Fruit fly (Drosophila melanogaster) whole organism, embryonic: Measurements from ENCODE around the gene Pif1A.

ENCODE experiments used
- CG10209 ChIP-seq: fragments of 200-800 bp; sonication (Bioruptor generic); optimal IDR thresholded peaks from 3 replicates; lab custom pipeline; 2017; ENCODE audit warnings: missing biosample characterization, mild to moderate bottlenecking, missing genetic modification characterization, missing genetic modification reagents
- CG1024 ChIP-seq: fragments of 200-800 bp; sonication (Bioruptor generic); IDR thresholded peaks from 2 replicates; pipeline ENCODE4 v1.3.6; 2022; ENCODE audit warnings: missing biosample characterization, missing genetic modification characterization
- CG10267 ChIP-seq: fragments of 200-800 bp; sonication (Bioruptor generic); optimal IDR thresholded peaks from 2 replicates; lab custom pipeline; 2018; ENCODE audit warnings: missing biosample characterization, mild to moderate bottlenecking, missing genetic modification characterization, moderate library complexity
- CG10654 ChIP-seq: fragments of 200-800 bp; sonication (Bioruptor generic); optimal IDR thresholded peaks from 2 replicates; lab custom pipeline; 2016; ENCODE audit warnings: missing biosample characterization, missing genetic modification characterization
- CG11093 ChIP-seq: fragments of 200-800 bp; sonication (Bioruptor generic); IDR thresholded peaks from 3 replicates; pipeline ENCODE4 v1.3.6; 2022; ENCODE audit warnings: missing biosample characterization, missing genetic modification characterization
- CG12391 ChIP-seq: fragments of 200-800 bp; sonication (Bioruptor generic); optimal IDR thresholded peaks from 3 replicates; lab custom pipeline; 2018; ENCODE audit warnings: missing biosample characterization, mild to moderate bottlenecking, missing genetic modification characterization, moderate library complexity
- CG13123 ChIP-seq: fragments of 200-800 bp; sonication (Bioruptor generic); optimal IDR thresholded peaks from 2 replicates; lab custom pipeline; 2016; ENCODE audit warnings: missing biosample characterization, missing genetic modification characterization
- CG16815 ChIP-seq: fragments of 200-800 bp; sonication (Bioruptor generic); optimal IDR thresholded peaks from 3 replicates; lab custom pipeline; 2017; ENCODE audit warnings: missing biosample characterization, mild to moderate bottlenecking, missing genetic modification characterization
- CG17186 ChIP-seq: fragments of 200-800 bp; sonication (Bioruptor generic); optimal IDR thresholded peaks from 3 replicates; lab custom pipeline; 2017; ENCODE audit warnings: missing biosample characterization, missing genetic modification reagents, missing genetic modification characterization
- CG1792 ChIP-seq: fragments of 200-800 bp; sonication (Bioruptor generic); optimal IDR thresholded peaks from 2 replicates; lab custom pipeline; 2016; ENCODE audit warnings: missing biosample characterization, missing genetic modification characterization
- CG18011 ChIP-seq: fragments of 200-800 bp; sonication (Bioruptor generic); optimal IDR thresholded peaks from 2 replicates; lab custom pipeline; 2017; ENCODE audit warnings: missing biosample characterization, missing genetic modification characterization, mild to moderate bottlenecking, moderate library complexity, missing genotype
- CG1832 ChIP-seq: fragments of 200-800 bp; sonication (Bioruptor generic); optimal IDR thresholded peaks from 2 replicates; lab custom pipeline; 2017; ENCODE audit warnings: missing biosample characterization, mild to moderate bottlenecking, missing genetic modification characterization, inconsistent platforms
- CG2202 ChIP-seq: fragments of 200-800 bp; sonication (Bioruptor generic); optimal IDR thresholded peaks from 2 replicates; lab custom pipeline; 2018; ENCODE audit warnings: missing biosample characterization, mild to moderate bottlenecking, missing genetic modification characterization
- CG2712 ChIP-seq: fragments of 200-800 bp; optimal IDR thresholded peaks from 3 replicates; lab custom pipeline; 2019; ENCODE audit warnings: missing biosample characterization, mild to moderate bottlenecking, missing genetic modification characterization, moderate library complexity
- CG2875 ChIP-seq: fragments of 200-800 bp; sonication (Bioruptor generic); optimal IDR thresholded peaks from 2 replicates; lab custom pipeline; 2017; ENCODE audit warnings: missing biosample characterization, mild to moderate bottlenecking, missing genetic modification characterization, missing genetic modification reagents
- CG30020 ChIP-seq: fragments of 200-800 bp; optimal IDR thresholded peaks from 2 replicates; lab custom pipeline; 2019; ENCODE audit warnings: missing biosample characterization, mild to moderate bottlenecking, missing genetic modification characterization, moderate library complexity
- CG3065 ChIP-seq: fragments of 200-800 bp; sonication (Bioruptor generic); optimal IDR thresholded peaks from 2 replicates; lab custom pipeline; 2016; ENCODE audit warnings: missing biosample characterization, missing genetic modification characterization
- CG6854 ChIP-seq: fragments of 200-800 bp; sonication (Bioruptor generic); optimal IDR thresholded peaks from 3 replicates; lab custom pipeline; 2017; ENCODE audit warnings: missing biosample characterization, mild to moderate bottlenecking, missing genetic modification characterization
- CG8281 ChIP-seq: fragments of 200-800 bp; sonication (Bioruptor generic); optimal IDR thresholded peaks from 2 replicates; lab custom pipeline; 2018; ENCODE audit warnings: missing biosample characterization, mild to moderate bottlenecking, missing genetic modification characterization, moderate library complexity
- Ets65A ChIP-seq: fragments of 200-800 bp; sonication (Bioruptor generic); peaks from one replicate; lab custom pipeline; 2016; ENCODE audit warnings: missing biosample characterization, missing genetic modification characterization
- H2.0 ChIP-seq: fragments of 200-800 bp; sonication (Bioruptor generic); IDR thresholded peaks from 2 replicates; pipeline ENCODE4 v1.3.6; 2022; ENCODE audit warnings: missing biosample characterization, missing genetic modification characterization
- HLH54F ChIP-seq: fragments of 200-800 bp; sonication (Bioruptor generic); optimal IDR thresholded peaks from 3 replicates; lab custom pipeline; 2016; ENCODE audit warnings: missing biosample characterization, missing genetic modification characterization
- Hmx ChIP-seq: fragments of 200-800 bp; sonication (Bioruptor generic); optimal IDR thresholded peaks from 2 replicates; lab custom pipeline; 2016; ENCODE audit warnings: missing biosample characterization, missing genetic modification characterization
- Kr ChIP-seq: fragments of 200-800 bp; sonication (Bioruptor generic); optimal IDR thresholded peaks from 2 replicates; lab custom pipeline; 2017; ENCODE audit warnings: missing biosample characterization, mild to moderate bottlenecking, missing genetic modification characterization
- Med ChIP-seq: fragments of 200-800 bp; sonication (Bioruptor generic); peaks from one replicate; lab custom pipeline; 2016; ENCODE audit warnings: missing biosample characterization, missing genetic modification characterization, mild to moderate bottlenecking, inconsistent platforms, moderate library complexity
- Mes4 ChIP-seq: fragments of 200-800 bp; sonication (Bioruptor generic); optimal IDR thresholded peaks from 2 replicates; lab custom pipeline; 2016; ENCODE audit warnings: missing biosample characterization, missing genetic modification characterization
- Nf-YB ChIP-seq: fragments of 200-800 bp; sonication (Bioruptor generic); optimal IDR thresholded peaks from 3 replicates; lab custom pipeline; 2019; ENCODE audit warnings: missing biosample characterization, mild to moderate bottlenecking, missing genetic modification characterization, moderate library complexity
- Oli ChIP-seq: fragments of 200-800 bp; sonication (Bioruptor generic); optimal IDR thresholded peaks from 2 replicates; lab custom pipeline; 2018; ENCODE audit warnings: missing biosample characterization, mild to moderate bottlenecking, missing genetic modification characterization, moderate library complexity
- Pdp1 ChIP-seq, 2 experiments: fragments of 200-800 bp; sonication (Bioruptor generic); optimal IDR thresholded peaks; 3 replicates each; lab custom pipeline; 2016; ENCODE audit warnings: missing biosample characterization in 2 of 2, missing genetic modification characterization in 2 of 2, mild to moderate bottlenecking in 1 of 2, moderate library complexity in 1 of 2
- Rx ChIP-seq: fragments of 200-800 bp; sonication (Bioruptor generic); IDR thresholded peaks from 2 replicates; pipeline ENCODE4 v1.3.6; 2022; ENCODE audit warnings: missing biosample characterization, missing genetic modification characterization
- Sox102F ChIP-seq: fragments of 200-800 bp; sonication (Bioruptor generic); optimal IDR thresholded peaks from 2 replicates; lab custom pipeline; 2018; ENCODE audit warnings: missing biosample characterization, mild to moderate bottlenecking, missing genetic modification characterization, moderate library complexity
- Spps ChIP-seq: fragments of 200-800 bp; sonication (Bioruptor generic); optimal IDR thresholded peaks from 2 replicates; lab custom pipeline; 2018; ENCODE audit warnings: missing biosample characterization, mild to moderate bottlenecking, missing genetic modification characterization
- az2 ChIP-seq: fragments of 200-800 bp; sonication (Bioruptor generic); optimal IDR thresholded peaks from 3 replicates; lab custom pipeline; 2016; ENCODE audit warnings: missing biosample characterization, missing genetic modification characterization
- cad ChIP-seq: fragments of >200 bp; optimal IDR thresholded peaks from 2 replicates; lab custom pipeline; 2017; ENCODE audit warnings: missing biosample characterization, missing genetic modification characterization
- caup ChIP-seq: fragments of 200-800 bp; sonication (Bioruptor generic); optimal IDR thresholded peaks from 3 replicates; lab custom pipeline; 2017; ENCODE audit warnings: missing biosample characterization, mild to moderate bottlenecking, missing genetic modification characterization, moderate library complexity; ENCODE audit not compliant: severe bottlenecking
- crc ChIP-seq: fragments of 200-800 bp; sonication (Bioruptor generic); optimal IDR thresholded peaks from 2 replicates; lab custom pipeline; 2016; ENCODE audit warnings: missing biosample characterization, missing genetic modification characterization
- dm ChIP-seq: fragments of 200-800 bp; sonication (Bioruptor generic); optimal IDR thresholded peaks from 3 replicates; lab custom pipeline; 2016; ENCODE audit warnings: missing biosample characterization, missing genetic modification characterization
- en ChIP-seq: fragments of 200-800 bp; sonication (Bioruptor generic); optimal IDR thresholded peaks from 2 replicates; lab custom pipeline; 2016; ENCODE audit warnings: missing biosample characterization, missing genetic modification characterization
- eve ChIP-seq, 2 experiments: fragments of >200 bp; optimal IDR thresholded peaks; 2 replicates each; lab custom pipeline; 2017; ENCODE audit warnings: missing biosample characterization in 2 of 2, missing genetic modification characterization in 2 of 2
- ftz-f1 ChIP-seq: fragments of 200-800 bp; sonication (Bioruptor generic); optimal IDR thresholded peaks from 2 replicates; lab custom pipeline; 2016; ENCODE audit warnings: missing biosample characterization, missing genetic modification characterization
- inv ChIP-seq: fragments of 200-800 bp; sonication (Bioruptor generic); IDR thresholded peaks from 2 replicates; pipeline ENCODE4 v1.3.6; 2022; ENCODE audit warnings: missing biosample characterization, missing genetic modification characterization; ENCODE audit not compliant: partially characterized antibody
- lilli ChIP-seq: fragments of 200-800 bp; sonication (Bioruptor generic); optimal IDR thresholded peaks from 3 replicates; lab custom pipeline; 2016; ENCODE audit warnings: missing biosample characterization, missing genetic modification characterization
- nom ChIP-seq: fragments of 200-800 bp; sonication (Bioruptor generic); optimal IDR thresholded peaks from 2 replicates; lab custom pipeline; 2017; ENCODE audit warnings: missing biosample characterization, missing genetic modification characterization, mild to moderate bottlenecking, moderate library complexity, missing genetic modification reagents
- p53 ChIP-seq: fragments of 200-800 bp; sonication (Bioruptor generic); optimal IDR thresholded peaks from 2 replicates; lab custom pipeline; 2016; ENCODE audit warnings: missing biosample characterization, missing genetic modification characterization
- sima ChIP-seq: fragments of 200-800 bp; sonication (Bioruptor generic); optimal IDR thresholded peaks from 2 replicates; lab custom pipeline; 2016; ENCODE audit warnings: missing biosample characterization, missing genetic modification characterization
- tin ChIP-seq: fragments of 200-800 bp; sonication (Bioruptor generic); optimal IDR thresholded peaks from 3 replicates; lab custom pipeline; 2016; ENCODE audit warnings: missing biosample characterization, missing genetic modification characterization
- toy ChIP-seq: fragments of 200-800 bp; sonication (Bioruptor generic); IDR thresholded peaks from 2 replicates; pipeline ENCODE4 v1.3.6; 2022; ENCODE audit warnings: missing biosample characterization, missing genetic modification characterization
- twi ChIP-seq: fragments of 200-800 bp; optimal IDR thresholded peaks from 2 replicates; lab custom pipeline; 2019; ENCODE audit warnings: missing biosample characterization, mild to moderate bottlenecking, missing genetic modification characterization, moderate library complexity
- vfl ChIP-seq: fragments of 200-800 bp; sonication (Bioruptor generic); optimal IDR thresholded peaks from 2 replicates; lab custom pipeline; 2016; ENCODE audit warnings: missing biosample characterization, missing genetic modification characterization

The Pif1A gene

dm6 chr3R:8849373-8850228, 48.6 kb upstream of the Pif1A start (continued):
- TF ChIP-seq CG10209 (GFP tag; lab: Kevin White, UChicago) (no peak), inv (GFP tag; lab: Robert Waterston, UW) (no peak), Hmx (no peak), nom (peak; percentile 12), Kr (GFP tag; lab: Kevin White, UChicago) (no peak), Ets65A (GFP tag; lab: Kevin White, UChicago) (no peak), en (GFP tag; lab: Kevin White, UChicago) (no peak), toy (GFP tag; lab: Robert Waterston, UW) (no peak), caup (GFP tag; lab: Kevin White, UChicago) (no peak), CG6854 (no peak), H2.0 (GFP tag; lab: Robert Waterston, UW) (0 out of 2 replicates have a peak, but pooled peaks have one; percentile 24), sima (GFP tag; lab: Kevin White, UChicago) (no peak), ftz-f1 (GFP tag; lab: Kevin White, UChicago) (no peak), CG30020 (tag; lab: Kevin White, UChicago) (no peak), cad (no peak), CG2712 (peak; percentile 60), Mes4 (peak; percentile 2), lilli (GFP tag; lab: Kevin White, UChicago) (peak; percentile 5), CG10267 (tag; lab: Kevin White, UChicago) (peak; percentile 44), CG10654 (GFP tag; lab: Kevin White, UChicago) (peak; percentile 1), dm (GFP tag; lab: Kevin White, UChicago) (no peak), Sox102F (peak; percentile 38), CG1832 (GFP tag; lab: Kevin White, UChicago) (no peak), Pdp1 (GFP tag; optimal IDR thresholded peaks at IDR 0.05; lab: Kevin White, UChicago) (no peak), CG12391 (tag; lab: Kevin White, UChicago) (peak; percentile 65), CG1792 (GFP tag; lab: Kevin White, UChicago) (no peak), tin (GFP tag; lab: Kevin White, UChicago) (peak; percentile 16), Spps (tag; lab: Kevin White, UChicago) (peak; percentile 2), eve (GFP tag; optimal IDR thresholded peaks at IDR 0.05; lab: Kevin White, UChicago) (peak in 1 of 2 experiments; percentile 55), CG8281 (no peak), az2 (GFP tag; lab: Kevin White, UChicago) (peak; percentile 24), Med (GFP tag; lab: Kevin White, UChicago) (peak; percentile 40), CG2202 (tag; lab: Kevin White, UChicago) (peak; percentile 12), twi (tag; lab: Kevin White, UChicago) (peak; percentile 100), CG2875 (peak; percentile 33), Rx (no peak), CG13123 (GFP tag; lab: Kevin White, UChicago) (no peak), CG3065 (no peak), CG18011 (GFP tag; lab: Kevin White, UChicago) (no peak), CG17186 (GFP tag; lab: Kevin White, UChicago) (no peak), Nf-YB (GFP tag; lab: Kevin White, UChicago) (peak; percentile 1), CG1024 (GFP tag; lab: Robert Waterston, UW) (no peak), Oli (tag; lab: Kevin White, UChicago) (peak; percentile 32), crc (GFP tag; lab: Kevin White, UChicago) (no peak), CG11093 (GFP tag; lab: Robert Waterston, UW) (no peak), CG16815 (GFP tag; lab: Kevin White, UChicago) (peak; percentile 37), p53 (GFP tag; lab: Kevin White, UChicago) (no peak), vfl (GFP tag; lab: Kevin White, UChicago) (no peak), HLH54F (GFP tag; lab: Kevin White, UChicago) (no peak)
